Worm (Caenorhabditis elegans): ENCODE measurements around the gene C45G7.4.

- no peak for TF ChIP-seq ztf-11 (tag; optimal IDR thresholded peaks at IDR 0.05)
- TF ChIP-seq snpc-4 (tag; optimal IDR thresholded peaks at IDR 0.05) = no peak
Observed at ce11 chrIV:2455128-2455527, 22.3 kb downstream of the C45G7.4 start.

Measured in whole organism, mixed stage, embryonic.